Worm (Caenorhabditis elegans) whole organism, L4 larva: ENCODE data around the gene R05H5.4.

Experiments
- F26F4.8 ChIP-seq: fragments of 200-800 bp; sonication (Bioruptor generic); conservative IDR thresholded peaks from 2 replicates; pipeline ENCODE4 v1.3.6; 2022; ENCODE audit warnings: missing genetic modification characterization, missing compliant biosample characterization
- R02D3.7 ChIP-seq: fragments of 150-350 bp; sonication (generic microtip); optimal IDR thresholded peaks from 3 replicates; lab custom pipeline; 2014; ENCODE audit warnings: missing biosample characterization, missing genetic modification characterization
- T20F7.1 ChIP-seq: fragments of 200-800 bp; sonication (Bioruptor generic); optimal IDR thresholded peaks from 2 replicates; lab custom pipeline; 2018; ENCODE audit warnings: mild to moderate bottlenecking, missing genetic modification characterization, missing compliant biosample characterization
- Y105C5A.15 ChIP-seq: fragments of 200-800 bp; sonication (Bioruptor generic); IDR thresholded peaks from 2 replicates; pipeline ENCODE4 v1.3.6; 2022; ENCODE audit warnings: missing genetic modification characterization, missing compliant biosample characterization
- Y5F2A.4 ChIP-seq: fragments of 200-800 bp; sonication (Bioruptor generic); optimal IDR thresholded peaks from 2 replicates; lab custom pipeline; 2018; ENCODE audit warnings: mild to moderate bottlenecking, missing genetic modification characterization, missing compliant biosample characterization
- Y75B8A.6 ChIP-seq: fragments of 200-800 bp; sonication (Bioruptor generic); IDR thresholded peaks from 2 replicates; pipeline ENCODE4 v1.3.6; 2022; ENCODE audit warnings: missing genetic modification reagents, missing genetic modification characterization, missing compliant biosample characterization
- aly-2 ChIP-seq: sonication (generic microtip); optimal IDR thresholded peaks from 2 replicates; lab custom pipeline; 2018; ENCODE audit warnings: missing biosample characterization, missing genetic modification characterization
- ama-1 ChIP-seq: fragments of 150-350 bp; optimal IDR thresholded peaks from 2 replicates; lab custom pipeline; 2014; ENCODE audit warnings: inconsistent platforms, mixed read lengths
- ceh-28 ChIP-seq: fragments of 150-350 bp; optimal IDR thresholded peaks from 2 replicates; lab custom pipeline; 2014; ENCODE audit warnings: missing biosample characterization, missing genetic modification reagents, missing genetic modification characterization
- ceh-32 ChIP-seq: sonication (generic microtip); optimal IDR thresholded peaks from 2 replicates; lab custom pipeline; 2016; ENCODE audit warnings: mild to moderate bottlenecking, missing genetic modification characterization, missing compliant biosample characterization; ENCODE audit not compliant: poor library complexity
- ceh-44 ChIP-seq: fragments of 200-800 bp; sonication (Bioruptor generic); IDR thresholded peaks from 2 replicates; pipeline ENCODE4 v1.3.6; 2022; ENCODE audit warnings: missing genetic modification reagents, missing genetic modification characterization, missing compliant biosample characterization
- ceh-62 ChIP-seq: sonication (generic microtip); optimal IDR thresholded peaks from 2 replicates; lab custom pipeline; 2017; ENCODE audit warnings: missing biosample characterization, missing genetic modification characterization
- daf-19 ChIP-seq: fragments of 200-800 bp; sonication (Bioruptor generic); conservative IDR thresholded peaks from 2 replicates; pipeline ENCODE4 v1.3.6; 2022; ENCODE audit warnings: missing genetic modification characterization, missing compliant biosample characterization
- dmd-9 ChIP-seq: fragments of 200-800 bp; sonication (Bioruptor generic); IDR thresholded peaks from 2 replicates; pipeline ENCODE4 v1.3.6; 2022; ENCODE audit warnings: missing genetic modification reagents, missing genetic modification characterization, missing compliant biosample characterization
- dpl-1 ChIP-seq: fragments of 150-350 bp; optimal IDR thresholded peaks from 2 replicates; lab custom pipeline; 2014; ENCODE audit warnings: missing biosample characterization, missing genetic modification reagents, missing genetic modification characterization
- dve-1 ChIP-seq: sonication (generic microtip); optimal IDR thresholded peaks from 2 replicates; lab custom pipeline; 2017; ENCODE audit warnings: antibody characterized with exemption, mild to moderate bottlenecking, missing genetic modification characterization, missing compliant biosample characterization; ENCODE audit not compliant: insufficient read depth
- fos-1 ChIP-seq: fragments of 150-350 bp; optimal IDR thresholded peaks from 2 replicates; lab custom pipeline; 2014; ENCODE audit warnings: missing biosample characterization, missing genetic modification characterization
- gei-8 ChIP-seq: fragments of 200-800 bp; sonication (Bioruptor generic); optimal IDR thresholded peaks from 2 replicates; lab custom pipeline; 2018; ENCODE audit warnings: mild to moderate bottlenecking, missing genetic modification characterization, missing compliant biosample characterization
- hif-1 ChIP-seq, 2 experiments: sonication (generic microtip); optimal IDR thresholded peaks; 2 replicates each; lab custom pipeline; 2016 to 2017; ENCODE audit warnings: missing compliant biosample characterization in 2 of 2, missing genetic modification characterization in 2 of 2, missing genetic modification reagents in 2 of 2, missing genotype in 2 of 2, mild to moderate bottlenecking in 1 of 2
- hlh-11 ChIP-seq: fragments of 200-800 bp; sonication (Bioruptor generic); optimal IDR thresholded peaks from 2 replicates; lab custom pipeline; 2018; ENCODE audit warnings: mild to moderate bottlenecking, missing genetic modification characterization, missing compliant biosample characterization
- hmg-1.1 ChIP-seq: fragments of 200-800 bp; sonication (Bioruptor generic); IDR thresholded peaks from 2 replicates; pipeline ENCODE4 v1.3.6; 2022; ENCODE audit warnings: missing genetic modification reagents, missing genetic modification characterization, missing compliant biosample characterization
- lim-7 ChIP-seq: fragments of 200-800 bp; sonication (Bioruptor generic); IDR thresholded peaks from 2 replicates; pipeline ENCODE4 v1.3.6; 2022; ENCODE audit warnings: missing genetic modification characterization, missing compliant biosample characterization
- lin-1 ChIP-seq: fragments of 200-800 bp; sonication (Bioruptor generic); IDR thresholded peaks from 2 replicates; pipeline ENCODE4 v1.3.6; 2022; ENCODE audit warnings: missing genetic modification reagents, missing genetic modification characterization, missing compliant biosample characterization
- lin-15B ChIP-seq: fragments of 150-350 bp; sonication (generic microtip); optimal IDR thresholded peaks from 3 replicates; lab custom pipeline; 2014; ENCODE audit warnings: missing biosample characterization, missing genetic modification characterization
- lin-29 ChIP-seq: fragments of 200-800 bp; sonication (Bioruptor generic); IDR thresholded peaks from 2 replicates; pipeline ENCODE4 v1.3.6; 2022; ENCODE audit warnings: missing genetic modification reagents, missing genetic modification characterization, missing compliant biosample characterization
- lir-3 ChIP-seq: sonication (generic microtip); optimal IDR thresholded peaks from 2 replicates; lab custom pipeline; 2016; ENCODE audit warnings: mild to moderate bottlenecking, missing genetic modification characterization, missing compliant biosample characterization
- lsy-2 ChIP-seq, 2 experiments: fragments of 150-350 bp in 1 of 2; sonication (generic microtip) in 1 of 2; optimal IDR thresholded peaks; 2 replicates each; lab custom pipeline; 2014 to 2017; ENCODE audit warnings: missing biosample characterization in 2 of 2, missing genetic modification characterization in 2 of 2
- madf-5 ChIP-seq, 2 experiments: fragments of 200-800 bp; sonication (Bioruptor generic); IDR thresholded peaks; 2 replicates each; pipeline ENCODE4 v1.3.6; 2022; ENCODE audit warnings: missing compliant biosample characterization in 2 of 2, missing genetic modification characterization in 2 of 2
- madf-9 ChIP-seq: fragments of 200-800 bp; sonication (Bioruptor generic); conservative IDR thresholded peaks from 2 replicates; pipeline ENCODE4 v1.3.6; 2022; ENCODE audit warnings: missing genetic modification reagents, missing genetic modification characterization, missing compliant biosample characterization
- mdl-1 ChIP-seq, 2 experiments: fragments of 150-350 bp in 1 of 2; sonication (generic microtip) in 1 of 2; optimal IDR thresholded peaks; 2 replicates each; lab custom pipeline; 2014 to 2017; ENCODE audit warnings: missing biosample characterization in 2 of 2, missing genetic modification characterization in 2 of 2
- mdt-29 ChIP-seq: fragments of 200-800 bp; sonication (Bioruptor generic); IDR thresholded peaks from 2 replicates; pipeline ENCODE4 v1.3.6; 2022; ENCODE audit warnings: missing genetic modification reagents, missing genetic modification characterization, missing compliant biosample characterization
- nhr-10 ChIP-seq: fragments of 150-350 bp; optimal IDR thresholded peaks from 2 replicates; lab custom pipeline; 2014; ENCODE audit warnings: missing biosample characterization, missing genetic modification characterization
- nhr-102 ChIP-seq: sonication (generic microtip); optimal IDR thresholded peaks from 2 replicates; lab custom pipeline; 2016; ENCODE audit warnings: mild to moderate bottlenecking, missing genetic modification characterization, moderate library complexity, missing compliant biosample characterization
- nhr-111 ChIP-seq: fragments of 200-800 bp; sonication (Bioruptor generic); optimal IDR thresholded peaks from 2 replicates; lab custom pipeline; 2018; ENCODE audit warnings: mild to moderate bottlenecking, missing genetic modification characterization, missing compliant biosample characterization
- nhr-25 ChIP-seq: sonication (generic microtip); optimal IDR thresholded peaks from 2 replicates; lab custom pipeline; 2017; ENCODE audit warnings: missing genetic modification characterization, mild to moderate bottlenecking, missing compliant biosample characterization, antibody characterized with exemption, moderate library complexity, borderline replicate concordance; ENCODE audit not compliant: insufficient read depth
- nhr-41 ChIP-seq: fragments of 200-800 bp; sonication (Bioruptor generic); IDR thresholded peaks from 2 replicates; pipeline ENCODE4 v1.3.6; 2022; ENCODE audit warnings: missing genetic modification reagents, missing genetic modification characterization, missing compliant biosample characterization
- nhr-76 ChIP-seq: fragments of 150-350 bp; optimal IDR thresholded peaks from 2 replicates; lab custom pipeline; 2014; ENCODE audit warnings: missing biosample characterization, missing genetic modification characterization
- nhr-77 ChIP-seq: fragments of 150-350 bp; optimal IDR thresholded peaks from 2 replicates; lab custom pipeline; 2014; ENCODE audit warnings: missing biosample characterization, missing genetic modification characterization
- rbr-2 ChIP-seq: sonication (generic microtip); optimal IDR thresholded peaks from 2 replicates; lab custom pipeline; 2016; ENCODE audit warnings: missing genotype, missing genetic modification characterization, missing compliant biosample characterization
- set-16 ChIP-seq: fragments of 200-800 bp; sonication (Bioruptor generic); IDR thresholded peaks from 2 replicates; pipeline ENCODE4 v1.3.6; 2022; ENCODE audit warnings: missing genetic modification reagents, missing genetic modification characterization, missing compliant biosample characterization
- skn-1 ChIP-seq: fragments of 150-350 bp; optimal IDR thresholded peaks from 2 replicates; lab custom pipeline; 2014; ENCODE audit warnings: missing biosample characterization, missing genetic modification characterization
- snpc-1.2 ChIP-seq: fragments of 200-800 bp; sonication (Bioruptor generic); IDR thresholded peaks from 2 replicates; pipeline ENCODE4 v1.3.6; 2022; ENCODE audit warnings: missing genetic modification reagents, missing genetic modification characterization, missing compliant biosample characterization
- spr-1 ChIP-seq: sonication (generic microtip); optimal IDR thresholded peaks from 2 replicates; lab custom pipeline; 2016; ENCODE audit warnings: mild to moderate bottlenecking, missing genetic modification characterization, missing compliant biosample characterization
- tag-97 ChIP-seq: fragments of 200-800 bp; sonication (Bioruptor generic); IDR thresholded peaks from 2 replicates; pipeline ENCODE4 v1.3.6; 2022; ENCODE audit warnings: missing genetic modification characterization, missing compliant biosample characterization
- tra-1 ChIP-seq: fragments of 200-800 bp; sonication (Bioruptor generic); IDR thresholded peaks from 2 replicates; pipeline ENCODE4 v1.3.6; 2022; ENCODE audit warnings: missing genetic modification reagents, missing genetic modification characterization, missing compliant biosample characterization
- unc-130 ChIP-seq: sonication (generic microtip); optimal IDR thresholded peaks from 2 replicates; lab custom pipeline; 2016; ENCODE audit warnings: missing genetic modification reagents, missing genetic modification characterization, missing compliant biosample characterization
- zag-1 ChIP-seq: fragments of 150-350 bp; optimal IDR thresholded peaks from 2 replicates; lab custom pipeline; 2014; ENCODE audit warnings: missing biosample characterization, missing genetic modification characterization
- zfp-3 ChIP-seq: fragments of 200-800 bp; sonication (Bioruptor generic); conservative IDR thresholded peaks from 2 replicates; pipeline ENCODE4 v1.3.6; 2022; ENCODE audit warnings: missing genetic modification reagents, missing genetic modification characterization, missing compliant biosample characterization
- zip-2 ChIP-seq: fragments of 150-350 bp; optimal IDR thresholded peaks from 2 replicates; lab custom pipeline; 2014; ENCODE audit warnings: missing biosample characterization, missing genetic modification characterization
- ztf-7 ChIP-seq: fragments of 150-350 bp; optimal IDR thresholded peaks from 2 replicates; lab custom pipeline; 2014; ENCODE audit warnings: missing biosample characterization, missing genetic modification characterization

R05H5.4 gene

DNA sequence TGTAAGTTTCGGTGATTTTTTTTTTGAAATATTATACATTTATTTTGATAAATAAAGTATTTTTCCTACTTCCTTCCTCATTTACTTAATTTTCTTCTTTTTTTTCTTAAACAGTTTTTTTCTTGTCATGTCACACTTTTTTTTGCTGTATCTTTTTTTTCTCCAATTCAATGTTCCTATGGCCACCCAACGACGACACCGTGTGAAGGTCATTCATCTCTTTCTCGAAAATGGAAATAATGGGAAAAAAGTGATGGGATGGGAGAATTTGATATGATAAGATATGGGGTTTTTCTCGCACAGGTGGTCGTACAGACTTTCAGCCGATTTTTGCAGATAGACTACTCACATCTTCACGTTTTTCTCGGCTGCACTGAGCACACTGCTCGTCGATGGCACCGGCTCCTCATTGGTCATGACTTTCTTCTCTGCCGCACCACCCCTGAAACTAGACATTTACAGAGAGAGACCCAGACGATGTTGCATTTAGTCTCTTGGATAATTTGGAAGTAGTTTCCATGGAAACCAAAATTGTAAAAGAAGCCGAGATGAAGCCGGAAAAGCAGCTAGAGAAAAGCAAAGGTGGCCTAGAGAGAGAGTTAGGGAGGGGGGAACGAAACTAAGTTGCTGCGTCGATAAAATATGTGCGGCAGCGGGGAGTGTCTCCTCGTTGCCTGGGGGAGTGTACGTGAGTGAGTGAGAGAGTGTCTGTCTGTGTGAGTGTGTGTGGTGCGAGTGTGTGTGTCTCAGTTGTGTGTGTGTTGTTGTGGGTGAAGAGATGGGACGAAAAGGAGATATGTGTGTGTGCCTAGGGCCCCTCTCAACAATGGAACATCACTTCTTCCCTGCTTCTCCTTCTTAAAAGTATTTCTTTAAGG is 30.7 kb downstream of the R05H5.4 start, which contains the start of gene daf-19 (continued):
- TF ChIP-seq dmd-9 (GFP tag; lab: Robert Waterston, UW): no peak
- TF ChIP-seq skn-1 (tag; lab: Kevin White, UChicago): no peak
- no peak for TF ChIP-seq mdt-29 (GFP tag; lab: Robert Waterston, UW)
- TF ChIP-seq spr-1 (tag; lab: Kevin White, UChicago): peak; percentile 12
- TF ChIP-seq hlh-11 (tag; lab: Kevin White, UChicago): peak; percentile 50
- no peak for TF ChIP-seq ceh-62 (tag; lab: Kevin White, UChicago)
- no peak for TF ChIP-seq fos-1 (tag; lab: Kevin White, UChicago)
- TF ChIP-seq zip-2 (tag; lab: Kevin White, UChicago): no peak
- no peak for TF ChIP-seq Y75B8A.6
- no peak for TF ChIP-seq Y105C5A.15 (GFP tag; lab: Robert Waterston, UW)
- TF ChIP-seq nhr-77 (tag; lab: Kevin White, UChicago): peak; percentile 48
- no peak for TF ChIP-seq ceh-32
- peak; percentile 32 for TF ChIP-seq dve-1 (tag; lab: Kevin White, UChicago)
- TF ChIP-seq lin-15B (tag; lab: Kevin White, UChicago): no peak
- TF ChIP-seq lin-1 (GFP tag; lab: Robert Waterston, UW): no peak; the same call in 1 of the 2 replicates
- peak; percentile 16 to 74 for TF ChIP-seq lsy-2 (tag; optimal IDR thresholded peaks at IDR 0.05; lab: Kevin White, UChicago)
- TF ChIP-seq rbr-2 (tag; lab: Kevin White, UChicago): peak; percentile 81
- TF ChIP-seq F26F4.8 (GFP tag; lab: Robert Waterston, UW): no peak
- peak; percentile 23 for TF ChIP-seq dpl-1 (GFP tag; lab: Kevin White, UChicago)
- TF ChIP-seq daf-19: no peak
- TF ChIP-seq nhr-111 (GFP tag; lab: Kevin White, UChicago): no peak
- no peak for TF ChIP-seq ceh-44 (GFP tag; lab: Robert Waterston, UW)
- no peak for TF ChIP-seq R02D3.7 (tag; lab: Kevin White, UChicago)
- peak; percentile 22; the same call in 1 of the 2 replicates for TF ChIP-seq madf-9 (GFP tag; lab: Robert Waterston, UW)
- no peak for TF ChIP-seq zag-1 (tag; lab: Kevin White, UChicago)
- no peak for TF ChIP-seq gei-8 (GFP tag; lab: Kevin White, UChicago)
- TF ChIP-seq ztf-7 (tag; lab: Kevin White, UChicago): no peak
- TF ChIP-seq ama-1: peak; percentile 71
- TF ChIP-seq madf-5 (GFP tag; IDR thresholded peaks at IDR 0.05; lab: Robert Waterston, UW): no peak
- TF ChIP-seq nhr-102 (tag; lab: Kevin White, UChicago): no peak
- no peak for TF ChIP-seq nhr-41 (GFP tag; lab: Robert Waterston, UW)
- peak in 1 of 2 experiments; percentile 63 for TF ChIP-seq hif-1 (tag; optimal IDR thresholded peaks at IDR 0.05; lab: Kevin White, UChicago)
- peak; percentile 79 for TF ChIP-seq hmg-1.1 (GFP tag; lab: Robert Waterston, UW)
- TF ChIP-seq zfp-3 (GFP tag; lab: Robert Waterston, UW): no peak
- no peak for TF ChIP-seq lir-3 (tag; lab: Kevin White, UChicago)
- peak in 1 of 2 experiments; percentile 40 for TF ChIP-seq mdl-1 (tag; optimal IDR thresholded peaks at IDR 0.05; lab: Kevin White, UChicago)
- TF ChIP-seq nhr-25: no peak
- TF ChIP-seq lim-7 (GFP tag; lab: Robert Waterston, UW): no peak
- TF ChIP-seq nhr-76 (tag; lab: Kevin White, UChicago): no peak
- peak; percentile 51; the same call in 1 of the 2 replicates for TF ChIP-seq set-16 (GFP tag; lab: Robert Waterston, UW)
- TF ChIP-seq aly-2 (tag; lab: Kevin White, UChicago): no peak
- no peak for TF ChIP-seq nhr-10 (tag; lab: Kevin White, UChicago)
- no peak for TF ChIP-seq lin-29
- no peak for TF ChIP-seq unc-130
- no peak for TF ChIP-seq Y5F2A.4
- TF ChIP-seq T20F7.1 (GFP tag; lab: Kevin White, UChicago): no peak
- TF ChIP-seq tra-1 (GFP tag; lab: Robert Waterston, UW): peak; percentile 78
- TF ChIP-seq tag-97 (GFP tag; lab: Robert Waterston, UW): no peak
- no peak for TF ChIP-seq snpc-1.2 (GFP tag; lab: Robert Waterston, UW)
- TF ChIP-seq ceh-28 (tag; lab: Kevin White, UChicago): no peak
